Fruit fly (Drosophila melanogaster): ENCODE data around the gene CG33290.

The CG33290 gene

dm6 chr3L:21539245-21540196, 2.6 kb upstream of the CG33290 start, which contains the start of the genes COX8 and VhaM9.7-b (continued):
- peak; percentile 70; the same call in 1 of the 2 replicates for TF ChIP-seq CG32532 (GFP tag; IDR thresholded peaks at IDR 0.05)
- TF ChIP-seq Lpt (GFP tag; optimal IDR thresholded peaks at IDR 0.05) = no peak
- peak; percentile 40 for TF ChIP-seq trem (tag; optimal IDR thresholded peaks at IDR 0.05)
- TF ChIP-seq en (GFP tag; optimal IDR thresholded peaks at IDR 0.05) = no peak
- no peak for TF ChIP-seq Optix (GFP tag; IDR thresholded peaks at IDR 0.05)
- peak; percentile 56 for TF ChIP-seq CG13624 (GFP tag; optimal IDR thresholded peaks at IDR 0.05)
- TF ChIP-seq Sry-δ (GFP tag; optimal IDR thresholded peaks at IDR 0.05) = peak; percentile 93
- TF ChIP-seq CG18011 (GFP tag; optimal IDR thresholded peaks at IDR 0.05) = peak; percentile 76
- TF ChIP-seq Fer3 (tag; optimal IDR thresholded peaks at IDR 0.05) = no peak
- no peak for TF ChIP-seq CG5245 (GFP tag; optimal IDR thresholded peaks at IDR 0.05)
- no peak for TF ChIP-seq TFAM (GFP tag; optimal IDR thresholded peaks at IDR 0.05)
- no peak for TF ChIP-seq run (tag; optimal IDR thresholded peaks at IDR 0.05)
- peak; percentile 1 for TF ChIP-seq repo (GFP tag; optimal IDR thresholded peaks at IDR 0.05)
- TF ChIP-seq crp (GFP tag; optimal IDR thresholded peaks at IDR 0.05) = peak in 1 of 2 experiments; percentile 58
- no peak for TF ChIP-seq Sry-β (GFP tag; optimal IDR thresholded peaks at IDR 0.05)
- no peak for TF ChIP-seq Kr (GFP tag; optimal IDR thresholded peaks at IDR 0.05)
- no peak for TF ChIP-seq cg (GFP tag; optimal IDR thresholded peaks at IDR 0.05)
- peak; percentile 76 for TF ChIP-seq CG13775 (GFP tag; optimal IDR thresholded peaks at IDR 0.05)
- peak; percentile 66 for TF ChIP-seq Doc3 (GFP tag; IDR thresholded peaks at IDR 0.05; ENCODE audit: partially characterized antibody)
- peak; percentile 78 for TF ChIP-seq nmo (GFP tag; optimal IDR thresholded peaks at IDR 0.05)
- TF ChIP-seq otp (GFP tag; IDR thresholded peaks at IDR 0.05) = no peak
- no peak for TF ChIP-seq Hey (tag; optimal IDR thresholded peaks at IDR 0.05)
- TF ChIP-seq CG31365 (tag; optimal IDR thresholded peaks at IDR 0.05) = no peak
- TF ChIP-seq CG8478 (optimal IDR thresholded peaks at IDR 0.05) = no peak
- TF ChIP-seq B-H2 (GFP tag; optimal IDR thresholded peaks at IDR 0.05) = peak; percentile 67
- TF ChIP-seq Oaz (GFP tag; IDR thresholded peaks at IDR 0.05) = no peak
- TF ChIP-seq CG4328 (GFP tag; optimal IDR thresholded peaks at IDR 0.05) = peak; percentile 8
- peak; percentile 65 for TF ChIP-seq CG1602 (GFP tag; optimal IDR thresholded peaks at IDR 0.05)
- TF ChIP-seq CG6254 (GFP tag; optimal IDR thresholded peaks at IDR 0.05) = peak; percentile 99
- no peak for TF ChIP-seq CG11247 (GFP tag; IDR thresholded peaks at IDR 0.05)
- TF ChIP-seq maf-S (GFP tag; optimal IDR thresholded peaks at IDR 0.05) = peak; percentile 38
- peak; percentile 53 for TF ChIP-seq CG9876 (GFP tag; optimal IDR thresholded peaks at IDR 0.05)
- TF ChIP-seq tx (GFP tag; optimal IDR thresholded peaks at IDR 0.05) = peak; percentile 25
- TF ChIP-seq chif (GFP tag; optimal IDR thresholded peaks at IDR 0.05) = peak; percentile 50 to 51
- no peak for TF ChIP-seq wor (GFP tag; IDR thresholded peaks at IDR 0.05)
- TF ChIP-seq CG2875 (GFP tag; optimal IDR thresholded peaks at IDR 0.05) = no peak
- TF ChIP-seq CG17186 (GFP tag; optimal IDR thresholded peaks at IDR 0.05) = no peak
- TF ChIP-seq CG4730 (GFP tag; IDR thresholded peaks at IDR 0.05) = 0 out of 2 replicates have a peak, but pooled peaks have one; percentile 67
- TF ChIP-seq CG13123 (GFP tag; optimal IDR thresholded peaks at IDR 0.05) = peak; percentile 45
- peak; percentile 62 for TF ChIP-seq unc-4 (GFP tag; IDR thresholded peaks at IDR 0.05; ENCODE audit: partially characterized antibody)
- no peak for TF ChIP-seq CG7839 (tag; optimal IDR thresholded peaks at IDR 0.05)
- TF ChIP-seq CG10462 (GFP tag; optimal IDR thresholded peaks at IDR 0.05) = peak; percentile 42
- TF ChIP-seq CG31224 (GFP tag; IDR thresholded peaks at IDR 0.05) = peak; percentile 8; the same call in 1 of the 2 replicates
- TF ChIP-seq CG2678 (tag; optimal IDR thresholded peaks at IDR 0.05) = no peak
- TF ChIP-seq Antp (GFP tag; optimal IDR thresholded peaks at IDR 0.05) = peak; percentile 46
- TF ChIP-seq Max (GFP tag; optimal IDR thresholded peaks at IDR 0.05) = peak; percentile 58
- peak; percentile 72 for TF ChIP-seq amos (GFP tag; IDR thresholded peaks at IDR 0.05; ENCODE audit: partially characterized antibody)
- TF ChIP-seq PHDP (tag; optimal IDR thresholded peaks at IDR 0.05) = peak; percentile 58
- peak; percentile 48 for TF ChIP-seq H2.0 (GFP tag; IDR thresholded peaks at IDR 0.05)

All from whole organism, embryonic.